Worm (Caenorhabditis elegans): Measurements from ENCODE around the gene chst-1.

Gene chst-1

DNA sequence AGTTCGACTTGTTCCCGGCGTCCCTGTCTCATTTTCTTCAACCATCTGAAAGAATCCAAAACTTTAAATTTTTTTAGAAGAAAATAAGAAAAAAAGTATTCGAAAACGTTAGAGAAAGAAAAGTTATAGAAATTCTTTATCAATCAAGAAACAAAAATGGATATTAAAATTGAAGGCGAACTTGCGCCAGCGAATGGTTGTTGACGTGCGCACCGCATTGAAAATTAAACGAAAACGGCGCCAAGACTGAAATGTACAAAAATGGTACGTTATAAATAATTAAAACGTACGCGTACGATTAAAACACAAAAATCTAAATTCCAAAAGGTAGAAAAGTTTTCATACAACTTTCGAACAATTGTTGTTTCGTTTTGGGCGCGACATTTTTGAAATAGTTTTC lies 20.0 kb downstream of the chst-1 start, which contains the start of gene K02C4.3:
Gene K02C4.3, minus strand, starts transcription at position 51 of the 400 bp plus-strand sequence.
- TF ChIP-seq ZK185.1 (tag; optimal IDR thresholded peaks at IDR 0.05; ENCODE audit: poor library complexity, severe bottlenecking) (peak; percentile 37), ceh-91 (GFP tag; IDR thresholded peaks at IDR 0.05) (0 out of 2 replicates have a peak, but pooled peaks have one; percentile 16), him-1 (tag; optimal IDR thresholded peaks at IDR 0.05) (peak; percentile 44), dpl-1 (GFP tag; optimal IDR thresholded peaks at IDR 0.05) (peak; percentile 68), nhr-80 (tag; optimal IDR thresholded peaks at IDR 0.05) (peak; percentile 9), dox-1 (GFP tag; IDR thresholded peaks at IDR 0.05) (peak; percentile 32; the same call in 1 of the 2 replicates), lin-35 (GFP tag; optimal IDR thresholded peaks at IDR 0.05) (peak in 1 of 3 experiments; percentile 80), ekl-4 (GFP tag; IDR thresholded peaks at IDR 0.05) (no peak), ets-4 (GFP tag; optimal IDR thresholded peaks at IDR 0.05) (no peak), lsl-1 (GFP tag; optimal IDR thresholded peaks at IDR 0.05) (peak; percentile 56), F33H1.4 (GFP tag; IDR thresholded peaks at IDR 0.05) (peak; percentile 37; the same call in 1 of the 2 replicates), snpc-1.1 (tag; optimal IDR thresholded peaks at IDR 0.05; ENCODE audit: insufficient read depth) (peak; percentile 34), madf-6 (GFP tag; IDR thresholded peaks at IDR 0.05) (peak; percentile 65), lin-40 (tag; optimal IDR thresholded peaks at IDR 0.05) (peak; percentile 37), nfyb-1 (GFP tag; IDR thresholded peaks at IDR 0.05) (no peak), repo-1 (tag; optimal IDR thresholded peaks at IDR 0.05) (no peak), F10E7.11 (tag; optimal IDR thresholded peaks at IDR 0.05) (no peak), ztf-18 (tag; optimal IDR thresholded peaks at IDR 0.05) (peak; percentile 93), mcd-1 (GFP tag; IDR thresholded peaks at IDR 0.05) (peak; percentile 75), snpc-3.4 (tag; optimal IDR thresholded peaks at IDR 0.05) (peak; percentile 60), madf-8 (GFP tag; conservative IDR thresholded peaks at IDR 0.05) (peak; percentile 26; the same call in 1 of the 2 replicates), snpc-4 (GFP tag; optimal IDR thresholded peaks at IDR 0.05) (no peak), snpc-4 (tag; optimal IDR thresholded peaks at IDR 0.05) (peak; percentile 45 to 74 (median 73)), sdz-38 (tag; optimal IDR thresholded peaks at IDR 0.05) (no peak), F23B12.7 (tag; optimal IDR thresholded peaks at IDR 0.05; ENCODE audit: insufficient read depth) (peak; percentile 13), snpc-1.3 (tag; optimal IDR thresholded peaks at IDR 0.05; ENCODE audit: insufficient read depth) (peak; percentile 7), lin-26 (GFP tag; IDR thresholded peaks at IDR 0.05) (no peak), attf-5 (GFP tag; optimal IDR thresholded peaks at IDR 0.05) (peak; percentile 27), F39B2.1 (GFP tag; IDR thresholded peaks at IDR 0.05) (0 out of 2 replicates have a peak, but pooled peaks have one; percentile 25), lin-54 (GFP tag; optimal IDR thresholded peaks at IDR 0.05) (peak; percentile 69), efl-1 (GFP tag; optimal IDR thresholded peaks at IDR 0.05) (peak; percentile 69), egl-18 (GFP tag; IDR thresholded peaks at IDR 0.05) (no peak), cebp-2 (GFP tag; IDR thresholded peaks at IDR 0.05) (no peak), hmg-1.2 (GFP tag; IDR thresholded peaks at IDR 0.05) (0 out of 2 replicates have a peak, but pooled peaks have one; percentile 13), chd-7 (tag; optimal IDR thresholded peaks at IDR 0.05) (no peak)

DNA sequence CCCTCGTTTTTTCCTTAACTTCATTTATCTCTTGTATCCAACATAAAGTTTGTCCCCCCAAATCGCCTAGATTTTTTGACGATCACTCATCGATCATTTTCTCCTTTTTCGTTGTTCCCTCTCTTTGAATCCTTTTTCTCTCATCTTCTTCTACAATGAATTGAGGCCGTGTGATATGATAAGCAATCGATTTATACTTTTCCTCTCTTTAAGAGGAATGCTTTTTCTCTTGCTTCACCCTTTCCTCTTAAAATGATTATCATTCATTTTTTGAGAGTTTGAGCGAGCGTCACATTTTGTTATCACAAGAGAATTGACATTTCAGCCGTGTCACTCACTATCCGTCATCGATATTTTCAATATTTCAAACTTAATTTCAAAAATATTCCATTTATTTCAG lies 28.7 kb downstream of the chst-1 start, which contains the start of gene K02C4.5:
Gene K02C4.5, plus strand, starts transcription at position 395 of the 400 bp plus-strand sequence.
- TF ChIP-seq mxl-1 (tag; optimal IDR thresholded peaks at IDR 0.05) = no peak
- TF ChIP-seq hsf-1 (GFP tag; IDR thresholded peaks at IDR 0.05) = no peak
- TF ChIP-seq rec-8 (tag; optimal IDR thresholded peaks at IDR 0.05) = no peak
- peak; percentile 82 for TF ChIP-seq nhr-80 (tag; optimal IDR thresholded peaks at IDR 0.05)
- TF ChIP-seq lin-35 (GFP tag; optimal IDR thresholded peaks at IDR 0.05) = no peak
- TF ChIP-seq ama-1 (optimal IDR thresholded peaks at IDR 0.05) = no peak
- TF ChIP-seq ama-1 (GFP tag; optimal IDR thresholded peaks at IDR 0.05) = no peak
- TF ChIP-seq attf-5 (GFP tag; optimal IDR thresholded peaks at IDR 0.05) = peak; percentile 29
- no peak for TF ChIP-seq Y95B8A.8 (GFP tag; IDR thresholded peaks at IDR 0.05)
- TF ChIP-seq egrh-3 (GFP tag; IDR thresholded peaks at IDR 0.05) = no peak
- TF ChIP-seq ztf-18 (tag; optimal IDR thresholded peaks at IDR 0.05) = peak; percentile 6
- TF ChIP-seq atf-7 (tag; optimal IDR thresholded peaks at IDR 0.05) = no peak
- TF ChIP-seq efl-1 (GFP tag; optimal IDR thresholded peaks at IDR 0.05) = no peak
- no peak for TF ChIP-seq madf-10 (tag; optimal IDR thresholded peaks at IDR 0.05)
- TF ChIP-seq nfyb-1 (GFP tag; IDR thresholded peaks at IDR 0.05) = no peak
- peak; percentile 64 for TF ChIP-seq unc-62 (GFP tag; optimal IDR thresholded peaks at IDR 0.05)
- no peak for TF ChIP-seq snpc-1.3 (tag; optimal IDR thresholded peaks at IDR 0.05; ENCODE audit: insufficient read depth)
- TF ChIP-seq unc-130 (GFP tag; optimal IDR thresholded peaks at IDR 0.05) = no peak
- peak; percentile 38 to 48 for TF ChIP-seq let-607 (tag; optimal IDR thresholded peaks at IDR 0.05)

Data from whole organism, young adult.